Fruit fly (Drosophila melanogaster) whole organism, embryonic: ENCODE data around the gene Tomosyn.
A peak's percentile ranks its signal among the peaks of the same experiment; 100 is the strongest.

Experiments
- Ada2b ChIP-seq: fragments of 200-800 bp; sonication (Bioruptor generic); IDR thresholded peaks from 2 replicates; pipeline ENCODE4 v1.3.6; 2022; ENCODE audit warnings: missing biosample characterization, missing genetic modification characterization
- Aef1 ChIP-seq: fragments of 200-800 bp; sonication (Bioruptor generic); IDR thresholded peaks from 3 replicates; pipeline ENCODE4 v1.3.6; 2022; ENCODE audit warnings: missing biosample characterization, missing genetic modification characterization
- BEAF-32 ChIP-seq: fragments of 200-800 bp; sonication (Bioruptor generic); optimal IDR thresholded peaks from 3 replicates; lab custom pipeline; 2017; ENCODE audit warnings: missing biosample characterization, missing genetic modification characterization, mild to moderate bottlenecking, moderate library complexity, missing genetic modification reagents
- Bdp1 ChIP-seq: fragments of 200-800 bp; sonication (Bioruptor generic); optimal IDR thresholded peaks from 3 replicates; lab custom pipeline; 2016; ENCODE audit warnings: missing biosample characterization, missing genetic modification characterization
- Bgb ChIP-seq: fragments of 200-800 bp; sonication (Bioruptor generic); IDR thresholded peaks from 2 replicates; pipeline ENCODE4 v1.3.6; 2022; ENCODE audit warnings: missing biosample characterization, missing genetic modification characterization; ENCODE audit not compliant: partially characterized antibody
- BtbVII ChIP-seq: fragments of 200-800 bp; sonication (Bioruptor generic); optimal IDR thresholded peaks from 3 replicates; lab custom pipeline; 2017; ENCODE audit warnings: missing biosample characterization, mild to moderate bottlenecking, missing genetic modification characterization
- CG10147 ChIP-seq: fragments of 200-800 bp; sonication (Bioruptor generic); optimal IDR thresholded peaks from 2 replicates; lab custom pipeline; 2019; ENCODE audit warnings: missing biosample characterization, mild to moderate bottlenecking, missing genetic modification characterization, moderate library complexity
- CG12391 ChIP-seq: fragments of 200-800 bp; sonication (Bioruptor generic); optimal IDR thresholded peaks from 3 replicates; lab custom pipeline; 2018; ENCODE audit warnings: missing biosample characterization, mild to moderate bottlenecking, missing genetic modification characterization, moderate library complexity
- CG13894 ChIP-seq: fragments of 200-800 bp; sonication (Bioruptor generic); optimal IDR thresholded peaks from 3 replicates; lab custom pipeline; 2018; ENCODE audit warnings: missing biosample characterization, mild to moderate bottlenecking, missing genetic modification characterization, moderate library complexity
- CG14965 ChIP-seq: fragments of 200-800 bp; sonication (Bioruptor generic); optimal IDR thresholded peaks from 2 replicates; lab custom pipeline; 2016; ENCODE audit warnings: missing biosample characterization, missing genetic modification characterization, borderline replicate concordance
- CG15696 ChIP-seq: fragments of 200-800 bp; sonication (Bioruptor generic); optimal IDR thresholded peaks from 2 replicates; lab custom pipeline; 2019; ENCODE audit warnings: missing biosample characterization, mild to moderate bottlenecking, missing genetic modification characterization, moderate library complexity
- CG1647 ChIP-seq: fragments of 200-800 bp; sonication (Bioruptor generic); optimal IDR thresholded peaks from 3 replicates; lab custom pipeline; 2016; ENCODE audit warnings: missing biosample characterization, missing genetic modification characterization
- CG16813 ChIP-seq: fragments of 200-800 bp; sonication (Bioruptor generic); IDR thresholded peaks from 3 replicates; pipeline ENCODE4 v1.3.6; 2022; ENCODE audit warnings: missing biosample characterization, missing genetic modification characterization; ENCODE audit not compliant: partially characterized antibody
- CG17912 ChIP-seq: fragments of 200-800 bp; sonication (Bioruptor generic); optimal IDR thresholded peaks from 2 replicates; lab custom pipeline; 2018; ENCODE audit warnings: missing biosample characterization, mild to moderate bottlenecking, missing genetic modification characterization
- CG18011 ChIP-seq: fragments of 200-800 bp; sonication (Bioruptor generic); optimal IDR thresholded peaks from 2 replicates; lab custom pipeline; 2017; ENCODE audit warnings: missing biosample characterization, missing genetic modification characterization, mild to moderate bottlenecking, moderate library complexity, missing genotype
- CG2116 ChIP-seq: fragments of 200-800 bp; sonication (Bioruptor generic); optimal IDR thresholded peaks from 3 replicates; lab custom pipeline; 2018; ENCODE audit warnings: missing biosample characterization, mild to moderate bottlenecking, missing genetic modification characterization
- CG2120 ChIP-seq: fragments of 200-800 bp; sonication (Bioruptor generic); optimal IDR thresholded peaks from 3 replicates; lab custom pipeline; 2016; ENCODE audit warnings: missing biosample characterization, missing genetic modification characterization
- CG2712 ChIP-seq: fragments of 200-800 bp; optimal IDR thresholded peaks from 3 replicates; lab custom pipeline; 2019; ENCODE audit warnings: missing biosample characterization, mild to moderate bottlenecking, missing genetic modification characterization, moderate library complexity
- CG5245 ChIP-seq: fragments of 200-800 bp; sonication (Bioruptor generic); optimal IDR thresholded peaks from 3 replicates; lab custom pipeline; 2016; ENCODE audit warnings: missing biosample characterization, missing genetic modification characterization
- CG9727 ChIP-seq: fragments of 200-800 bp; sonication (Bioruptor generic); optimal IDR thresholded peaks from 3 replicates; lab custom pipeline; 2017; ENCODE audit warnings: missing biosample characterization, mild to moderate bottlenecking, missing genetic modification characterization
- CG9797 ChIP-seq: fragments of 200-800 bp; sonication (Bioruptor generic); optimal IDR thresholded peaks from 3 replicates; lab custom pipeline; 2018; ENCODE audit warnings: missing biosample characterization, mild to moderate bottlenecking, missing genetic modification characterization
- CkIIα-i1 ChIP-seq: fragments of 200-800 bp; sonication (Bioruptor generic); IDR thresholded peaks from 2 replicates; pipeline ENCODE4 v1.3.6; 2022; ENCODE audit warnings: missing biosample characterization, missing genetic modification characterization
- Doc2 ChIP-seq: fragments of 200-800 bp; sonication (Bioruptor generic); IDR thresholded peaks from 2 replicates; pipeline ENCODE4 v1.3.6; 2022; ENCODE audit warnings: missing biosample characterization, missing genetic modification characterization
- Dp ChIP-seq: fragments of 200-800 bp; sonication (Bioruptor generic); optimal IDR thresholded peaks from 2 replicates; lab custom pipeline; 2018; ENCODE audit warnings: missing biosample characterization, mild to moderate bottlenecking, missing genetic modification characterization, moderate library complexity
- Dref ChIP-seq: fragments of 200-800 bp; sonication (Bioruptor generic); IDR thresholded peaks from 2 replicates; pipeline ENCODE4 v1.3.6; 2022; ENCODE audit warnings: missing biosample characterization, missing genetic modification characterization
- Fer2 ChIP-seq: fragments of 200-800 bp; sonication (Bioruptor generic); optimal IDR thresholded peaks from 2 replicates; lab custom pipeline; 2018; ENCODE audit warnings: missing biosample characterization, mild to moderate bottlenecking, missing genetic modification characterization, moderate library complexity
- GATAe ChIP-seq: fragments of 200-800 bp; sonication (Bioruptor generic); conservative IDR thresholded peaks from 2 replicates; pipeline ENCODE4 v1.3.6; 2022; ENCODE audit warnings: missing biosample characterization, missing genetic modification characterization
- HLH3B ChIP-seq: fragments of 200-800 bp; sonication (Bioruptor generic); IDR thresholded peaks from 2 replicates; pipeline ENCODE4 v1.3.6; 2022; ENCODE audit warnings: missing biosample characterization, missing genetic modification characterization
- HLH4C ChIP-seq: fragments of 200-800 bp; sonication (Bioruptor generic); IDR thresholded peaks from 3 replicates; pipeline ENCODE4 v1.3.6; 2022; ENCODE audit warnings: missing biosample characterization, missing genetic modification characterization; ENCODE audit not compliant: partially characterized antibody
- Opbp ChIP-seq: fragments of 200-800 bp; sonication (Bioruptor generic); IDR thresholded peaks from 3 replicates; pipeline ENCODE4 v1.3.6; 2022; ENCODE audit warnings: missing biosample characterization, missing genetic modification characterization; ENCODE audit not compliant: partially characterized antibody
- Spps ChIP-seq: fragments of 200-800 bp; sonication (Bioruptor generic); optimal IDR thresholded peaks from 2 replicates; lab custom pipeline; 2018; ENCODE audit warnings: missing biosample characterization, mild to moderate bottlenecking, missing genetic modification characterization
- bbx ChIP-seq: fragments of 200-800 bp; sonication (Bioruptor generic); IDR thresholded peaks from 2 replicates; pipeline ENCODE4 v1.3.6; 2022; ENCODE audit warnings: missing biosample characterization, missing genetic modification characterization; ENCODE audit not compliant: partially characterized antibody
- fru ChIP-seq: fragments of >200 bp; optimal IDR thresholded peaks from 2 replicates; lab custom pipeline; 2017
- gcm2 ChIP-seq: fragments of 200-800 bp; sonication (Bioruptor generic); optimal IDR thresholded peaks from 2 replicates; lab custom pipeline; 2016; ENCODE audit warnings: missing biosample characterization, missing genetic modification characterization
- gem ChIP-seq: fragments of 200-800 bp; sonication (Bioruptor generic); optimal IDR thresholded peaks from 2 replicates; lab custom pipeline; 2019; ENCODE audit warnings: missing biosample characterization, mild to moderate bottlenecking, missing genetic modification characterization, moderate library complexity
- gsb-n ChIP-seq: fragments of 200-800 bp; sonication (Bioruptor generic); optimal IDR thresholded peaks from 3 replicates; lab custom pipeline; 2018; ENCODE audit warnings: missing biosample characterization, mild to moderate bottlenecking, missing genetic modification characterization
- hkb ChIP-seq, 2 experiments: fragments of 200-800 bp in 1 of 2; fragments of >200 bp in 1 of 2; sonication (Bioruptor generic) in 1 of 2; IDR thresholded peaks in 1 of 2; optimal IDR thresholded peaks in 1 of 2; 2 replicates each; pipeline versions ENCODE4 v1.3.6 to Lab custom; 2017 to 2022; ENCODE audit warnings: missing biosample characterization in 1 of 2, missing genetic modification characterization in 1 of 2
- jumu ChIP-seq: fragments of 200-800 bp; sonication (Bioruptor generic); optimal IDR thresholded peaks from 3 replicates; lab custom pipeline; 2016; ENCODE audit warnings: missing biosample characterization, missing genetic modification characterization
- knrl ChIP-seq: fragments of 200-800 bp; sonication (Bioruptor generic); IDR thresholded peaks from 3 replicates; pipeline ENCODE4 v1.3.6; 2022; ENCODE audit warnings: missing biosample characterization, missing genetic modification characterization; ENCODE audit not compliant: partially characterized antibody
- pzg ChIP-seq: fragments of 200-800 bp; sonication (Bioruptor generic); optimal IDR thresholded peaks from 3 replicates; lab custom pipeline; 2018; ENCODE audit warnings: missing biosample characterization, mild to moderate bottlenecking, missing genetic modification characterization, moderate library complexity
- sens ChIP-seq: fragments of 200-800 bp; sonication (Bioruptor generic); peaks from one replicate; lab custom pipeline; 2016; ENCODE audit warnings: missing biosample characterization, missing genetic modification characterization
- sisA ChIP-seq: fragments of 200-800 bp; sonication (Bioruptor generic); IDR thresholded peaks from 2 replicates; pipeline ENCODE4 v1.3.6; 2022; ENCODE audit warnings: missing biosample characterization, missing genetic modification characterization
- sna ChIP-seq: fragments of 200-800 bp; sonication (Bioruptor generic); IDR thresholded peaks from 2 replicates; pipeline ENCODE4 v1.3.6; 2022; ENCODE audit warnings: missing biosample characterization, missing genetic modification characterization; ENCODE audit not compliant: partially characterized antibody
- vvl ChIP-seq: fragments of 200-800 bp; sonication (Bioruptor generic); IDR thresholded peaks from 2 replicates; pipeline ENCODE4 v1.3.6; 2022; ENCODE audit warnings: missing biosample characterization, missing genetic modification characterization
- zfh2 ChIP-seq: fragments of 200-800 bp; sonication (Bioruptor generic); optimal IDR thresholded peaks from 2 replicates; lab custom pipeline; 2016; ENCODE audit warnings: missing biosample characterization, missing genetic modification characterization

The Tomosyn gene

DNA sequence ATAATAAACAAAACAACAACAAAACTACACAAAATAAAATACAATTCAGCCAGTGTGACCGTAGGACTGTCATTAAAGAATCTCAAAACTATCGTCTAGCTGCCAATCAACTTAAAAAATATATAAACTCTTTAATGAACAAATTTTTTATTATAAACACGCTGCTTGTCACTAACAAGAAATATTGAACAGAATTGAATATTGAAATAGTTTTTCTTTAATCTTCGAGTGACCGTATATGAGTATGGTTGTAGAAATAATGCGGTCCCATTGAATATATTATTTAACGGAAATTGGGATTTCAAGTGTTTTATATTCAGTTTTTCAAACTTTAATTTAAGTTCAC lies 39.3 kb upstream of the Tomosyn start, which contains the start of gene LIMK1 (continued):
- no peak for TF ChIP-seq Aef1 (GFP tag; lab: Robert Waterston, UW)
- TF ChIP-seq Ada2b (GFP tag; lab: Robert Waterston, UW), result no peak
- TF ChIP-seq CG2116 (GFP tag; lab: Kevin White, UChicago), result peak; percentile 60
- TF ChIP-seq zfh2 (GFP tag; lab: Kevin White, UChicago), result no peak
- no peak for TF ChIP-seq HLH3B (GFP tag; lab: Robert Waterston, UW)
- no peak for TF ChIP-seq CG15696 (tag; lab: Kevin White, UChicago)
- peak; percentile 51 for TF ChIP-seq knrl
- TF ChIP-seq Bdp1 (GFP tag; lab: Kevin White, UChicago), result no peak
- no peak for TF ChIP-seq hkb (optimal IDR thresholded peaks at IDR 0.05; lab: Kevin White, UChicago)
- TF ChIP-seq hkb (GFP tag; IDR thresholded peaks at IDR 0.05; lab: Robert Waterston, UW), result no peak
- no peak for TF ChIP-seq Dref (GFP tag; lab: Robert Waterston, UW)
- TF ChIP-seq BEAF-32, result peak; percentile 78
- no peak for TF ChIP-seq Spps (tag; lab: Kevin White, UChicago)
- TF ChIP-seq jumu (GFP tag; lab: Kevin White, UChicago), result no peak
- no peak for TF ChIP-seq bbx (GFP tag; lab: Robert Waterston, UW)
- no peak for TF ChIP-seq CG14965 (GFP tag; lab: Kevin White, UChicago)
- TF ChIP-seq gsb-n (tag; lab: Kevin White, UChicago), result no peak
- peak; percentile 48 for TF ChIP-seq CG12391
- peak; percentile 7; the same call in 1 of the 3 replicates for TF ChIP-seq Opbp (GFP tag; lab: Robert Waterston, UW)
- TF ChIP-seq CG13894 (tag; lab: Kevin White, UChicago), result no peak
- TF ChIP-seq CG1647 (GFP tag; lab: Kevin White, UChicago), result no peak
- TF ChIP-seq vvl (GFP tag; lab: Robert Waterston, UW), result peak; percentile 40; the same call in 1 of the 2 replicates
- TF ChIP-seq sisA (GFP tag; lab: Robert Waterston, UW), result no peak
- peak; percentile 83 for TF ChIP-seq CG9797 (GFP tag; lab: Kevin White, UChicago)
- TF ChIP-seq HLH4C (GFP tag; lab: Robert Waterston, UW), result peak; percentile 33; the same call in 1 of the 3 replicates
- no peak for TF ChIP-seq CG9727 (GFP tag; lab: Kevin White, UChicago)
- peak; percentile 49; the same call in 1 of the 2 replicates for TF ChIP-seq Bgb (GFP tag; lab: Robert Waterston, UW)
- no peak for TF ChIP-seq Doc2 (GFP tag; lab: Robert Waterston, UW)
- no peak for TF ChIP-seq fru (lab: Kevin White, UChicago)
- no peak for TF ChIP-seq Fer2 (tag; lab: Kevin White, UChicago)
- no peak for TF ChIP-seq GATAe (GFP tag; lab: Robert Waterston, UW)
- peak; percentile 28 for TF ChIP-seq Dp (GFP tag; lab: Kevin White, UChicago)
- TF ChIP-seq CG10147 (GFP tag; lab: Kevin White, UChicago), result peak; percentile 5
- TF ChIP-seq CG18011 (GFP tag; lab: Kevin White, UChicago), result no peak
- peak; percentile 10 for TF ChIP-seq gem (tag; lab: Kevin White, UChicago)
- TF ChIP-seq sens (GFP tag; lab: Kevin White, UChicago), result peak; percentile 52
- no peak for TF ChIP-seq CG17912
- no peak for TF ChIP-seq CG5245 (GFP tag; lab: Kevin White, UChicago)
- peak; percentile 50; the same call in 2 of the 3 replicates for TF ChIP-seq CG16813 (GFP tag; lab: Robert Waterston, UW)
- TF ChIP-seq gcm2 (GFP tag; lab: Kevin White, UChicago), result no peak
- TF ChIP-seq sna, result peak; percentile 56
- TF ChIP-seq BtbVII, result no peak
- peak; percentile 34 for TF ChIP-seq CG2712 (tag; lab: Kevin White, UChicago)
- no peak for TF ChIP-seq CG2120 (GFP tag; lab: Kevin White, UChicago)
- TF ChIP-seq CkIIα-i1 (GFP tag; lab: Robert Waterston, UW), result no peak
- peak; percentile 56 for TF ChIP-seq pzg (GFP tag; lab: Kevin White, UChicago)
